Fruit fly (Drosophila melanogaster): Measurements from ENCODE around the gene Snx27.

Gene Snx27

dm6 chrX:5689417-5690215 lies 48.2 kb downstream of the Snx27 start, which contains the start of the genes PGAP1 and cv:
Gene PGAP1 (minus strand): TSS chrX:5689473.
Gene cv (plus strand): TSS chrX:5690002.
- peak; percentile 47 for TF ChIP-seq CG17801 (GFP tag; optimal IDR thresholded peaks at IDR 0.05; ENCODE audit: partially characterized antibody)

dm6 chrX:5682940-5683339 lies 54.9 kb downstream of the Snx27 start, which contains the start of gene CG42449:
Gene CG42449 (plus strand): TSS chrX:5683240.
- no peak for TF ChIP-seq CG17801 (GFP tag; optimal IDR thresholded peaks at IDR 0.05; ENCODE audit: partially characterized antibody)

dm6 chrX:5679933-5680667 lies 57.7 kb downstream of the Snx27 start, which contains the start of the genes Tre1 and Gr5a:
Gene Tre1 (minus strand): TSS chrX:5679977.
Gene Gr5a (plus strand): TSS chrX:5680617.
- TF ChIP-seq CG17801 (GFP tag; optimal IDR thresholded peaks at IDR 0.05; ENCODE audit: partially characterized antibody), result no peak

- TF ChIP-seq CG17801 (GFP tag; optimal IDR thresholded peaks at IDR 0.05; ENCODE audit: partially characterized antibody), result peak; percentile 67
Observed at dm6 chrX:5679079-5679932, 58.5 kb downstream of the Snx27 start.

DNA sequence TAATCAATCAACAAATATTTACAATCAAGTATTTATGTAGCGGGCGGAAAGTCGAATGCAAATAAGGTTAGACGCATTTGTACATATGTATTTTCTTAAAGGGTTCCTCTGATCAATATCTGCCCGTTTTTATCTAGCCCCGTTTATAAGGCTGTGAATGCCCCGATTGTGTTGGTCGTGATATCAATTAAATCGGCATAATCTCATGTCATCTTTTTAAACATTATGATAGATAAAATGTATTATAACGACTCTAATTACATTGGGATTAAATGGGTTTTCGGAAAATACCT lies 59.7 kb downstream of the Snx27 start:
- no peak for TF ChIP-seq CG17801 (GFP tag; optimal IDR thresholded peaks at IDR 0.05; ENCODE audit: partially characterized antibody)

DNA sequence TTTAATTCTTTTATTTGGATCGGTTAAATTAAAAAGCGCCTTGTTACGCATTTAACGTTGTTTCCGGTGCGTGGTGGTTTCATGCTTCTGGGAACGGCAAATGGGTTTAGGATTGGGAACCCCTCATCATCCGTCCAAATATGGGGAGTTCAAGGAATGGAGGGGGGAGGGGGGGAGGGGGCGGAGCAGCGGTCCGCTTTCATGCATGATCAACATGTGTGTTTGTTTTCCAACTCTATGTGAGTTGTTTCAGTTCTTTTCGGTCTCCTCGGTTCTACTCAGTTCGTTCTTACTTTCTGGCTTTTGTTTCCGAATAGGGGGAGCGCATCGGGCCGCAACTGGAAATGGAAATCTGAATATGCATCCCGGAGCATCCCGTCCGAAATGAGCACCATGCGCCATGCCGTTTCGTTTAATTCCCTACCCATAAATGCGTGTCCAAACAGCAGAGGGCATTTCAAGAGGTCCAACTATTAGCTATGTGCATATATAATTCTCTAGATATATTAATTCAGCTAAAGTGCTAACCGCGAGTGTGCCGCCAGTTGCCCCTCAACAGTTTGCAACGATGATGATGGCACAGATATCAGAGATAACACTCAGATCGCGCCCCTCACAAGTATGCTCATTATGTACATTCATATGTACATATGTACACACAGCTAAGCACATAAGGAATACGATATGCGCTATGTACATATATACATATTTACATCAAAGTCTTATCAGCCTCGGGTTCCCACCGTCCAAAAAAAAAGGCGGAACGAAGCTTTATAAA lies 60.2 kb downstream of the Snx27 start:
- no peak for TF ChIP-seq CG17801 (GFP tag; optimal IDR thresholded peaks at IDR 0.05; ENCODE audit: partially characterized antibody)

DNA sequence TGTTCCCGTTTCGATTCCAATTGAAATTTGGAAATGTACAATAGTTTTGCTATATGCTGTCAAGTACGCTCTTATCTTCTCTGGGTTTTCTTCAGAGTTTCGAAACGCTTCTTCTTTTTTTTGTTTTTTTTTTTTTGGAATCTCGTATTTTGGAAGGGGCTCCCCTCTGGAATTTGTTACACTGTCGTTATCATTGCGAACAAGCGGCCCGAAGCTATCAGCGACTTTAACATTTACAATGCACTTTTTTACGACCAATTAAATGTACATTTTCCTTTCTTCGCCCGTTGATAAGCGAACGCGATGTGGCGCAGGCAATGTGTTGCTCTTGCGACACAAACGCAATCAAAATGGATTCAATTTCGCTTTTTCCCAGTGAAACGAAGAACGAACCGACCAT lies 61.0 kb downstream of the Snx27 start:
- TF ChIP-seq CG17801 (GFP tag; optimal IDR thresholded peaks at IDR 0.05; ENCODE audit: partially characterized antibody), result no peak

- TF ChIP-seq CG17801 (GFP tag; optimal IDR thresholded peaks at IDR 0.05; ENCODE audit: partially characterized antibody), result peak; percentile 86
Observed at dm6 chrX:5672243-5673051, 65.4 kb downstream of the Snx27 start, which contains the start of gene RpL35. Gene RpL35 (plus strand): TSS chrX:5672401.

- no peak for TF ChIP-seq CG17801 (GFP tag; optimal IDR thresholded peaks at IDR 0.05; ENCODE audit: partially characterized antibody)
Observed at dm6 chrX:5671537-5672029, 66.2 kb downstream of the Snx27 start, which contains the start of gene Rab18. Gene Rab18 (minus strand): TSS chrX:5671812.

Measured in ovary, adult (tissue).